Worm (Caenorhabditis elegans): ENCODE data around the gene F35F11.2.

The F35F11.2 gene

ce11 chrIV:4074610-4075009, 34.5 kb downstream of the F35F11.2 start, which contains the start of gene W03D2.9:
Gene W03D2.9, minus strand, starts transcription at chrIV:4074710.
- TF ChIP-seq eyg-1 (tag; optimal IDR thresholded peaks at IDR 0.05), result no peak
- TF ChIP-seq hlh-13 (GFP tag; optimal IDR thresholded peaks at IDR 0.05), result no peak
- no peak for TF ChIP-seq pha-4 (tag; optimal IDR thresholded peaks at IDR 0.05)
- no peak for TF ChIP-seq pat-9 (tag; optimal IDR thresholded peaks at IDR 0.05)
- no peak for TF ChIP-seq fax-1 (tag; optimal IDR thresholded peaks at IDR 0.05)
- TF ChIP-seq elt-2 (tag; optimal IDR thresholded peaks at IDR 0.05), result no peak
- TF ChIP-seq ets-4 (tag; optimal IDR thresholded peaks at IDR 0.05), result no peak

- TF ChIP-seq pat-9 (tag; optimal IDR thresholded peaks at IDR 0.05), result no peak
- peak; percentile 69 for TF ChIP-seq mec-3 (tag; optimal IDR thresholded peaks at IDR 0.05; ENCODE audit: borderline replicate concordance)
Observed at ce11 chrIV:4076690-4077295, 36.7 kb downstream of the F35F11.2 start.

ce11 chrIV:4078901-4079300, 38.8 kb downstream of the F35F11.2 start, which contains the start of gene C35B1.8:
Gene C35B1.8, minus strand, starts transcription at chrIV:4079001.
- TF ChIP-seq nhr-232 (tag; optimal IDR thresholded peaks at IDR 0.05), result no peak
- TF ChIP-seq C38D4.7 (GFP tag; optimal IDR thresholded peaks at IDR 0.05), result no peak
- TF ChIP-seq ttx-3 (tag; optimal IDR thresholded peaks at IDR 0.05), result no peak
- no peak for TF ChIP-seq ama-1 (optimal IDR thresholded peaks at IDR 0.05)
- no peak for TF ChIP-seq pqm-1 (tag; optimal IDR thresholded peaks at IDR 0.05)
- TF ChIP-seq pha-2 (tag; optimal IDR thresholded peaks at IDR 0.05), result no peak
- no peak for TF ChIP-seq pha-4 (tag; optimal IDR thresholded peaks at IDR 0.05)
- no peak for TF ChIP-seq che-1 (tag; optimal IDR thresholded peaks at IDR 0.05)
- TF ChIP-seq unc-55 (GFP tag; optimal IDR thresholded peaks at IDR 0.05), result no peak

ce11 chrIV:4079514-4079913, 39.4 kb downstream of the F35F11.2 start, which contains the start of gene C35B1.4:
Gene C35B1.4, plus strand, starts transcription at chrIV:4079814.
- TF ChIP-seq lin-11 (tag; optimal IDR thresholded peaks at IDR 0.05) (no peak), hlh-13 (GFP tag; optimal IDR thresholded peaks at IDR 0.05) (no peak), Y22D7AL.16 (tag; optimal IDR thresholded peaks at IDR 0.05) (no peak), elt-2 (tag; optimal IDR thresholded peaks at IDR 0.05) (no peak)

- TF ChIP-seq syd-9 (tag; optimal IDR thresholded peaks at IDR 0.05), result no peak
- no peak for TF ChIP-seq hlh-8 (tag; optimal IDR thresholded peaks at IDR 0.05)
- no peak for TF ChIP-seq ceh-45 (GFP tag; IDR thresholded peaks at IDR 0.05)
- TF ChIP-seq nhr-232 (tag; optimal IDR thresholded peaks at IDR 0.05), result no peak
- no peak for TF ChIP-seq F13H6.1 (tag; optimal IDR thresholded peaks at IDR 0.05)
Observed at ce11 chrIV:4080846-4081245, 40.8 kb downstream of the F35F11.2 start, which contains the start of the genes C35B1.9 and C35B1.3. Gene C35B1.9, minus strand, starts transcription at chrIV:4080946. Gene C35B1.3, plus strand, starts transcription at chrIV:4081151.

ce11 chrIV:4082599-4082998, 42.5 kb downstream of the F35F11.2 start:
- TF ChIP-seq ceh-24 (tag; optimal IDR thresholded peaks at IDR 0.05) (no peak), fkh-10 (GFP tag; optimal IDR thresholded peaks at IDR 0.05) (no peak), tbx-2 (tag; optimal IDR thresholded peaks at IDR 0.05) (no peak), hlh-13 (GFP tag; optimal IDR thresholded peaks at IDR 0.05) (no peak), syd-9 (tag; optimal IDR thresholded peaks at IDR 0.05) (no peak), lin-11 (tag; optimal IDR thresholded peaks at IDR 0.05) (no peak)

ce11 chrIV:4083094-4083493, 43.0 kb downstream of the F35F11.2 start:
- TF ChIP-seq pha-2 (tag; optimal IDR thresholded peaks at IDR 0.05) (no peak), nhr-232 (tag; optimal IDR thresholded peaks at IDR 0.05) (no peak), hlh-30 (tag; optimal IDR thresholded peaks at IDR 0.05; ENCODE audit: insufficient read depth) (no peak), C38D4.7 (GFP tag; optimal IDR thresholded peaks at IDR 0.05) (no peak), ceh-48 (tag; optimal IDR thresholded peaks at IDR 0.05) (no peak), Y22D7AL.16 (tag; optimal IDR thresholded peaks at IDR 0.05) (no peak), ceh-14 (tag; optimal IDR thresholded peaks at IDR 0.05) (no peak), rnt-1 (tag; optimal IDR thresholded peaks at IDR 0.05) (no peak)

All from whole organism, late embryonic.